Fruit fly (Drosophila melanogaster): ENCODE results near the gene Atg101.
A peak's percentile ranks its signal among the peaks of the same experiment; 100 is the strongest.

The Atg101 gene

DNA sequence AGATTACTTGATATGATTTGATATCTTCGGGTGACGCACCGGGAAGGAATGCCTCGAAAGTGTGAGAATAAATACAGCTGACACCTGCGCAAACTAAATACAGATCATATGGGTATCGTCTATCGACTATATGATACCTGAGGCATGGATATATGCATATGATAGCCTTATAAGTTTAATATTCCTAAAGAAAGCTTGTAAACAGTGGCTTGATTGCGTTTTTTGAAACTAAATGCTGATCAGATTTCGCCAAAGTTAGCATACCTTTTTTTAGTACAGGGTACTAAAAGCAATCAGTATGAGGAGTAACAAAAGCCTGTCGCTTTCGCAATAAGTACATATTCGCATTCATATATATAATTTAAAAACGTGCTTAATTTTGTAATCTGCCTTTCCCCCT is 42.9 kb downstream of the Atg101 start (continued):
- peak; percentile 38 for TF ChIP-seq Meics (GFP tag; optimal IDR thresholded peaks at IDR 0.05)
- no peak for TF ChIP-seq unc-4 (GFP tag; IDR thresholded peaks at IDR 0.05; ENCODE audit: partially characterized antibody)
- TF ChIP-seq ind (GFP tag; optimal IDR thresholded peaks at IDR 0.05), result peak; percentile 36
- peak; percentile 72 for TF ChIP-seq lbe (GFP tag; optimal IDR thresholded peaks at IDR 0.05)
- TF ChIP-seq Atf6 (GFP tag; IDR thresholded peaks at IDR 0.05), result peak; percentile 30; the same call in 1 of the 2 replicates
- peak; percentile 50 for TF ChIP-seq lilli (GFP tag; optimal IDR thresholded peaks at IDR 0.05)
- TF ChIP-seq tgo (GFP tag; IDR thresholded peaks at IDR 0.05), result peak; percentile 21; the same call in 1 of the 3 replicates
- TF ChIP-seq ken (GFP tag; IDR thresholded peaks at IDR 0.05), result no peak
- no peak for TF ChIP-seq NC2α (GFP tag; optimal IDR thresholded peaks at IDR 0.05)
- TF ChIP-seq CG10274 (GFP tag; optimal IDR thresholded peaks at IDR 0.05), result no peak
- TF ChIP-seq CG16813 (GFP tag; IDR thresholded peaks at IDR 0.05; ENCODE audit: partially characterized antibody), result no peak
- TF ChIP-seq vvl (GFP tag; IDR thresholded peaks at IDR 0.05), result peak; percentile 51; the same call in 1 of the 2 replicates
- no peak for TF ChIP-seq Hsf (GFP tag; optimal IDR thresholded peaks at IDR 0.05)
- TF ChIP-seq CG11504 (tag; optimal IDR thresholded peaks at IDR 0.05), result peak; percentile 42
- TF ChIP-seq Nf-YB (GFP tag; optimal IDR thresholded peaks at IDR 0.05), result no peak
- TF ChIP-seq phol (tag; optimal IDR thresholded peaks at IDR 0.05), result peak; percentile 17
- TF ChIP-seq C15 (GFP tag; IDR thresholded peaks at IDR 0.05), result 0 out of 3 replicates have a peak, but pooled peaks have one; percentile 40
- TF ChIP-seq CG32772 (GFP tag; IDR thresholded peaks at IDR 0.05), result 0 out of 2 replicates have a peak, but pooled peaks have one; percentile 23
- TF ChIP-seq Fer1 (GFP tag; optimal IDR thresholded peaks at IDR 0.05), result peak; percentile 8
- peak; percentile 40 for TF ChIP-seq mam (GFP tag; optimal IDR thresholded peaks at IDR 0.05)
- no peak for TF ChIP-seq scrt (GFP tag; optimal IDR thresholded peaks at IDR 0.05)
- no peak for TF ChIP-seq CG4617 (GFP tag; optimal IDR thresholded peaks at IDR 0.05; ENCODE audit: borderline replicate concordance)
- TF ChIP-seq Fer3 (tag; optimal IDR thresholded peaks at IDR 0.05), result peak; percentile 41
- TF ChIP-seq bigmax (GFP tag; optimal IDR thresholded peaks at IDR 0.05), result no peak
- TF ChIP-seq CG1647 (GFP tag; optimal IDR thresholded peaks at IDR 0.05), result peak; percentile 28
- TF ChIP-seq CG6654 (GFP tag; optimal IDR thresholded peaks at IDR 0.05), result no peak
- TF ChIP-seq caup (GFP tag; optimal IDR thresholded peaks at IDR 0.05; ENCODE audit: severe bottlenecking), result peak; percentile 29
- TF ChIP-seq E2f2 (GFP tag; IDR thresholded peaks at IDR 0.05), result no peak
- no peak for TF ChIP-seq CG4424 (GFP tag; optimal IDR thresholded peaks at IDR 0.05)
- no peak for TF ChIP-seq CHES-1-like (GFP tag; optimal IDR thresholded peaks at IDR 0.05)
- no peak for TF ChIP-seq CG3065 (GFP tag; optimal IDR thresholded peaks at IDR 0.05)
- no peak for TF ChIP-seq CG12659 (GFP tag; optimal IDR thresholded peaks at IDR 0.05)
- 0 out of 2 replicates have a peak, but pooled peaks have one; percentile 12 for TF ChIP-seq ara (GFP tag; IDR thresholded peaks at IDR 0.05)
- peak; percentile 19 for TF ChIP-seq CG4820 (GFP tag; optimal IDR thresholded peaks at IDR 0.05)
- TF ChIP-seq E2f1 (GFP tag; IDR thresholded peaks at IDR 0.05), result no peak
- no peak for TF ChIP-seq CG33213 (GFP tag; optimal IDR thresholded peaks at IDR 0.05)
- TF ChIP-seq Adf1 (GFP tag; IDR thresholded peaks at IDR 0.05), result no peak
- peak; percentile 26 for TF ChIP-seq CG9727 (GFP tag; optimal IDR thresholded peaks at IDR 0.05)
- no peak for TF ChIP-seq CG17829 (tag; optimal IDR thresholded peaks at IDR 0.05)
- peak; percentile 41 for TF ChIP-seq HHEX (GFP tag; optimal IDR thresholded peaks at IDR 0.05)
- peak; percentile 33 for TF ChIP-seq CG10209 (GFP tag; optimal IDR thresholded peaks at IDR 0.05)
- no peak for TF ChIP-seq psq (GFP tag; optimal IDR thresholded peaks at IDR 0.05)
- peak; percentile 67 for TF ChIP-seq lab (GFP tag; optimal IDR thresholded peaks at IDR 0.05)
- peak; percentile 24 for TF ChIP-seq CG3281 (GFP tag; optimal IDR thresholded peaks at IDR 0.05)
- TF ChIP-seq prd (optimal IDR thresholded peaks at IDR 0.05), result no peak
- peak; percentile 77 for TF ChIP-seq prd (GFP tag; IDR thresholded peaks at IDR 0.05)
- TF ChIP-seq sc (optimal IDR thresholded peaks at IDR 0.05), result no peak
- TF ChIP-seq sc (GFP tag; optimal IDR thresholded peaks at IDR 0.05), result no peak
- TF ChIP-seq ase (GFP tag; IDR thresholded peaks at IDR 0.05), result 0 out of 3 replicates have a peak, but pooled peaks have one; percentile 42
- TF ChIP-seq esg (GFP tag; conservative IDR thresholded peaks at IDR 0.05), result peak; percentile 53
- TF ChIP-seq CG1603 (tag; optimal IDR thresholded peaks at IDR 0.05), result peak; percentile 27
